Fruit fly (Drosophila melanogaster) whole organism, embryonic: ENCODE measurements around the gene CG16734.

ENCODE experiments used
- B-H2 ChIP-seq: fragments of 200-800 bp; sonication (Bioruptor generic); optimal IDR thresholded peaks from 2 replicates; lab custom pipeline; 2018; ENCODE audit warnings: missing biosample characterization, mild to moderate bottlenecking, missing genetic modification characterization
- CG11456 ChIP-seq: fragments of 200-800 bp; sonication (Bioruptor generic); IDR thresholded peaks from 3 replicates; pipeline ENCODE4 v1.3.6; 2022; ENCODE audit warnings: missing biosample characterization, missing genetic modification characterization
- CG13894 ChIP-seq: fragments of 200-800 bp; sonication (Bioruptor generic); optimal IDR thresholded peaks from 3 replicates; lab custom pipeline; 2018; ENCODE audit warnings: missing biosample characterization, mild to moderate bottlenecking, missing genetic modification characterization, moderate library complexity
- CG14667 ChIP-seq: fragments of 200-800 bp; sonication (Bioruptor generic); IDR thresholded peaks from 2 replicates; pipeline ENCODE4 v1.3.6; 2022; ENCODE audit warnings: missing biosample characterization, missing genetic modification characterization
- CG15073 ChIP-seq: fragments of 200-800 bp; sonication (Bioruptor generic); optimal IDR thresholded peaks from 2 replicates; lab custom pipeline; 2016; ENCODE audit warnings: missing biosample characterization, missing genetic modification characterization
- CG1529 ChIP-seq: fragments of 200-800 bp; sonication (Bioruptor generic); optimal IDR thresholded peaks from 3 replicates; lab custom pipeline; 2018; ENCODE audit warnings: missing biosample characterization, missing genetic modification characterization
- CG15514 ChIP-seq: fragments of 200-800 bp; sonication (Bioruptor generic); optimal IDR thresholded peaks from 3 replicates; lab custom pipeline; 2017; ENCODE audit warnings: missing biosample characterization, missing genetic modification characterization, mild to moderate bottlenecking, moderate library complexity, missing genetic modification reagents
- CG15601 ChIP-seq: fragments of 200-800 bp; sonication (Bioruptor generic); optimal IDR thresholded peaks from 3 replicates; lab custom pipeline; 2019; ENCODE audit warnings: missing biosample characterization, mild to moderate bottlenecking, missing genetic modification characterization, moderate library complexity
- CG16813 ChIP-seq: fragments of 200-800 bp; sonication (Bioruptor generic); IDR thresholded peaks from 3 replicates; pipeline ENCODE4 v1.3.6; 2022; ENCODE audit warnings: missing biosample characterization, missing genetic modification characterization; ENCODE audit not compliant: partially characterized antibody
- CG17829 ChIP-seq: fragments of 200-800 bp; optimal IDR thresholded peaks from 2 replicates; lab custom pipeline; 2019; ENCODE audit warnings: missing biosample characterization, mild to moderate bottlenecking, missing genetic modification characterization, moderate library complexity
- CG18262 ChIP-seq: fragments of 200-800 bp; optimal IDR thresholded peaks from 3 replicates; lab custom pipeline; 2019; ENCODE audit warnings: missing biosample characterization, mild to moderate bottlenecking, missing genetic modification characterization, moderate library complexity
- CG1832 ChIP-seq: fragments of 200-800 bp; sonication (Bioruptor generic); optimal IDR thresholded peaks from 2 replicates; lab custom pipeline; 2017; ENCODE audit warnings: missing biosample characterization, mild to moderate bottlenecking, missing genetic modification characterization, inconsistent platforms
- CG18476 ChIP-seq: fragments of 200-800 bp; sonication (Bioruptor generic); optimal IDR thresholded peaks from 2 replicates; lab custom pipeline; 2016; ENCODE audit warnings: missing biosample characterization, mild to moderate bottlenecking, missing genetic modification characterization
- CG18619 ChIP-seq: fragments of 200-800 bp; sonication (Bioruptor generic); optimal IDR thresholded peaks from 3 replicates; lab custom pipeline; 2017; ENCODE audit warnings: missing biosample characterization, mild to moderate bottlenecking, missing genetic modification characterization
- CG30431 ChIP-seq: fragments of 200-800 bp; sonication (Bioruptor generic); optimal IDR thresholded peaks from 2 replicates; lab custom pipeline; 2017; ENCODE audit warnings: missing biosample characterization, missing genetic modification characterization
- CG32767 ChIP-seq: fragments of 200-800 bp; sonication (Bioruptor generic); IDR thresholded peaks from 2 replicates; pipeline ENCODE4 v1.3.6; 2022; ENCODE audit warnings: missing biosample characterization, missing genetic modification characterization
- CG3281 ChIP-seq: fragments of 200-800 bp; sonication (Bioruptor generic); optimal IDR thresholded peaks from 3 replicates; lab custom pipeline; 2017; ENCODE audit warnings: missing biosample characterization, mild to moderate bottlenecking, missing genetic modification characterization
- CG33213 ChIP-seq: fragments of 200-800 bp; sonication (Bioruptor generic); optimal IDR thresholded peaks from 3 replicates; lab custom pipeline; 2016; ENCODE audit warnings: missing biosample characterization, missing genetic modification characterization
- CG34422 ChIP-seq: fragments of 200-800 bp; sonication (Bioruptor generic); IDR thresholded peaks from 3 replicates; pipeline ENCODE4 v1.3.6; 2022; ENCODE audit warnings: missing biosample characterization, missing genetic modification characterization
- CG3726 ChIP-seq: fragments of 200-800 bp; sonication (Bioruptor generic); IDR thresholded peaks from 3 replicates; pipeline ENCODE4, ENCODE4 v1.3.6; 2022; ENCODE audit warnings: missing biosample characterization, missing genetic modification characterization
- CG3995 ChIP-seq: fragments of 200-800 bp; sonication (Bioruptor generic); optimal IDR thresholded peaks from 3 replicates; lab custom pipeline; 2016; ENCODE audit warnings: missing biosample characterization, missing genetic modification characterization
- CG6272 ChIP-seq: fragments of 200-800 bp; sonication (Bioruptor generic); IDR thresholded peaks from 2 replicates; pipeline ENCODE4 v1.3.6; 2022; ENCODE audit warnings: missing biosample characterization, missing genetic modification characterization
- CG6765 ChIP-seq: fragments of 200-800 bp; sonication (Bioruptor generic); optimal IDR thresholded peaks from 3 replicates; lab custom pipeline; 2017; ENCODE audit warnings: missing biosample characterization, mild to moderate bottlenecking, missing genetic modification characterization
- CG8089 ChIP-seq: fragments of 200-800 bp; sonication (Bioruptor generic); optimal IDR thresholded peaks from 3 replicates; lab custom pipeline; 2016; ENCODE audit warnings: missing biosample characterization, missing genetic modification characterization
- CG9932 ChIP-seq: fragments of 200-800 bp; sonication (Bioruptor generic); IDR thresholded peaks from 2 replicates; pipeline ENCODE4 v1.3.6; 2022; ENCODE audit warnings: missing biosample characterization, missing genetic modification characterization
- CoRest ChIP-seq: fragments of 200-800 bp; sonication (Bioruptor generic); optimal IDR thresholded peaks from 3 replicates; lab custom pipeline; 2018; ENCODE audit warnings: missing biosample characterization, mild to moderate bottlenecking, missing genetic modification characterization, moderate library complexity
- Deaf1 ChIP-seq: fragments of 200-800 bp; optimal IDR thresholded peaks from 3 replicates; lab custom pipeline; 2019; ENCODE audit warnings: missing biosample characterization, mild to moderate bottlenecking, missing genetic modification characterization, moderate library complexity
- Dek ChIP-seq: fragments of 200-800 bp; sonication (Bioruptor generic); optimal IDR thresholded peaks from 3 replicates; lab custom pipeline; 2019; ENCODE audit warnings: missing biosample characterization, mild to moderate bottlenecking, missing genetic modification characterization, moderate library complexity
- E2f2 ChIP-seq: fragments of 200-800 bp; sonication (Bioruptor generic); IDR thresholded peaks from 2 replicates; pipeline ENCODE4 v1.3.6; 2022; ENCODE audit warnings: missing biosample characterization, missing genetic modification characterization
- Gug ChIP-seq: fragments of 200-800 bp; sonication (Bioruptor generic); IDR thresholded peaks from 4 replicates; pipeline ENCODE4 v1.3.6; 2022; ENCODE audit warnings: missing biosample characterization, missing genetic modification characterization
- H15 ChIP-seq: fragments of 200-800 bp; sonication (Bioruptor generic); IDR thresholded peaks from 3 replicates; pipeline ENCODE4 v1.3.6; 2022; ENCODE audit warnings: missing biosample characterization, missing genetic modification characterization
- Nf-YA ChIP-seq: fragments of 200-800 bp; sonication (Bioruptor generic); IDR thresholded peaks from 2 replicates; pipeline ENCODE4 v1.3.6; 2022; ENCODE audit warnings: missing biosample characterization, missing genetic modification characterization
- Ssrp ChIP-seq: fragments of 200-800 bp; sonication (Bioruptor generic); optimal IDR thresholded peaks from 2 replicates; lab custom pipeline; 2018; ENCODE audit warnings: missing biosample characterization, mild to moderate bottlenecking, missing genetic modification characterization, moderate library complexity
- Stat92E ChIP-seq, 3 experiments: fragments of >200 bp in 2 of 3; fragments of 200-800 bp in 1 of 3; sonication (Bioruptor generic) in 1 of 3; optimal IDR thresholded peaks; 2 replicates each; lab custom pipeline; 2017 to 2019; ENCODE audit warnings: missing biosample characterization in 3 of 3, missing genetic modification characterization in 3 of 3, mild to moderate bottlenecking in 1 of 3, moderate library complexity in 1 of 3
- Xrp1 ChIP-seq: fragments of 200-800 bp; sonication (Bioruptor generic); IDR thresholded peaks from 2 replicates; pipeline ENCODE4 v1.3.6; 2022; ENCODE audit warnings: missing biosample characterization, missing genetic modification characterization
- ase ChIP-seq: fragments of 200-800 bp; sonication (Bioruptor generic); IDR thresholded peaks from 3 replicates; pipeline ENCODE4 v1.3.6; 2022; ENCODE audit warnings: missing biosample characterization, missing genetic modification characterization
- bsh ChIP-seq, 2 experiments: fragments of 200-800 bp; sonication (Bioruptor generic); optimal IDR thresholded peaks; 2 replicates each; lab custom pipeline; 2017 to 2018; ENCODE audit warnings: mild to moderate bottlenecking in 2 of 2, missing biosample characterization in 2 of 2, missing genetic modification characterization in 2 of 2, moderate library complexity in 1 of 2
- crol ChIP-seq: fragments of 200-800 bp; sonication (Bioruptor generic); IDR thresholded peaks from 2 replicates; pipeline ENCODE4 v1.3.6; 2022; ENCODE audit warnings: missing biosample characterization, missing genetic modification characterization
- da ChIP-seq: fragments of 200-800 bp; sonication (Bioruptor generic); optimal IDR thresholded peaks from 2 replicates; lab custom pipeline; 2016; ENCODE audit warnings: missing biosample characterization, missing genetic modification characterization
- gce ChIP-seq: fragments of 200-800 bp; sonication (Bioruptor generic); IDR thresholded peaks from 3 replicates; pipeline ENCODE4 v1.3.6; 2022; ENCODE audit warnings: missing biosample characterization, missing genetic modification characterization
- gcm ChIP-seq: fragments of 200-800 bp; sonication (Bioruptor generic); optimal IDR thresholded peaks from 2 replicates; lab custom pipeline; 2019; ENCODE audit warnings: missing biosample characterization, mild to moderate bottlenecking, missing genetic modification characterization, moderate library complexity
- grn ChIP-seq: fragments of 200-800 bp; sonication (Bioruptor generic); optimal IDR thresholded peaks from 3 replicates; lab custom pipeline; 2017; ENCODE audit warnings: missing biosample characterization, missing genetic modification characterization
- kni ChIP-seq: fragments of 200-800 bp; sonication (Bioruptor generic); optimal IDR thresholded peaks from 3 replicates; lab custom pipeline; 2017; ENCODE audit warnings: mild to moderate bottlenecking, missing biosample characterization, missing genetic modification reagents, missing genetic modification characterization
- mld ChIP-seq: fragments of 200-800 bp; sonication (Bioruptor generic); IDR thresholded peaks from 3 replicates; pipeline ENCODE4 v1.3.6; 2022; ENCODE audit warnings: missing biosample characterization, missing genetic modification characterization; ENCODE audit not compliant: partially characterized antibody
- pfk ChIP-seq: fragments of 200-800 bp; sonication (Bioruptor generic); optimal IDR thresholded peaks from 2 replicates; lab custom pipeline; 2018; ENCODE audit warnings: missing biosample characterization, mild to moderate bottlenecking, missing genetic modification characterization, moderate library complexity
- scrt ChIP-seq: fragments of 200-800 bp; sonication (Bioruptor generic); optimal IDR thresholded peaks from 2 replicates; lab custom pipeline; 2018; ENCODE audit warnings: missing biosample characterization, mild to moderate bottlenecking, missing genetic modification characterization, moderate library complexity
- sens-2 ChIP-seq: fragments of 200-800 bp; sonication (Bioruptor generic); IDR thresholded peaks from 2 replicates; pipeline ENCODE4 v1.3.6; 2022; ENCODE audit warnings: missing biosample characterization, missing genetic modification characterization
- shn ChIP-seq: fragments of 200-800 bp; sonication (Bioruptor generic); optimal IDR thresholded peaks from 3 replicates; lab custom pipeline; 2016; ENCODE audit warnings: missing biosample characterization, missing genetic modification characterization
- slou ChIP-seq: fragments of 200-800 bp; sonication (Bioruptor generic); optimal IDR thresholded peaks from 3 replicates; lab custom pipeline; 2016; ENCODE audit warnings: missing biosample characterization, missing genetic modification characterization
- stwl ChIP-seq: fragments of 200-800 bp; sonication (Bioruptor generic); optimal IDR thresholded peaks from 3 replicates; lab custom pipeline; 2018; ENCODE audit warnings: missing biosample characterization, mild to moderate bottlenecking, missing genetic modification characterization, moderate library complexity
- unc-4 ChIP-seq: fragments of 200-800 bp; sonication (Bioruptor generic); IDR thresholded peaks from 2 replicates; pipeline ENCODE4 v1.3.6; 2022; ENCODE audit warnings: missing biosample characterization, missing genetic modification characterization; ENCODE audit not compliant: partially characterized antibody

The CG16734 gene

DNA sequence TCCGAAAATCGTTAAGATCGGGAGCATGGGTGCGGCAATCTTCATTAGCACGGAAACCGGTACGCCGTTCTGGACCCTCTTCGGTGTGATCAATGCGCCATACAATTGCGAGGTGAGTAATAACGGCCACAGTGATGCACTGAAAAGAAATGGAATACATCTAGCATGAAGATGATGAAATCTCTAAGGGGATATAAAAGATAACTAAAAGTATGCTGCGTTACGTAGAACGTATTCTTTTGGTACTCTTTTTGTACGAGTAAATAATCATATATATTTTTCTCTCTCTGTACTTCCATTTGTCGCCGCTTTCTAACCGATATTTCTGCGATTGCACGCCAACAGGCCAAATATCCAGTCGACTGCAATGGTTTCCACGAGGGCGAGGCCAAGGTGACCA, 4.0 kb upstream of the CG16734 start (continued):
- no peak for TF ChIP-seq CG6272 (GFP tag; lab: Robert Waterston, UW)
- no peak for TF ChIP-seq sens-2 (GFP tag; lab: Robert Waterston, UW)
- TF ChIP-seq slou (GFP tag; lab: Kevin White, UChicago), result no peak
- TF ChIP-seq CG13894 (tag; lab: Kevin White, UChicago), result no peak
- TF ChIP-seq CG34422 (GFP tag; lab: Robert Waterston, UW), result no peak
- TF ChIP-seq CG18619, result no peak
- 0 out of 2 replicates have a peak, but pooled peaks have one; percentile 17 for TF ChIP-seq CG32767 (GFP tag; lab: Robert Waterston, UW)
- no peak for TF ChIP-seq crol (GFP tag; lab: Robert Waterston, UW)
- TF ChIP-seq CG8089 (GFP tag; lab: Kevin White, UChicago), result no peak
- TF ChIP-seq CG17829 (tag; lab: Kevin White, UChicago), result peak; percentile 39
- no peak for TF ChIP-seq CG11456
- no peak for TF ChIP-seq CG14667 (GFP tag; lab: Robert Waterston, UW)
- peak; percentile 66 for TF ChIP-seq Xrp1 (GFP tag; lab: Robert Waterston, UW)
- TF ChIP-seq CG16813 (GFP tag; lab: Robert Waterston, UW), result no peak
- no peak for TF ChIP-seq Stat92E (GFP tag; optimal IDR thresholded peaks at IDR 0.05; lab: Kevin White, UChicago)
- no peak for TF ChIP-seq ase (GFP tag; lab: Robert Waterston, UW)
- no peak for TF ChIP-seq stwl (tag; lab: Kevin White, UChicago)
- TF ChIP-seq CG30431 (GFP tag; lab: Kevin White, UChicago), result peak; percentile 35
- TF ChIP-seq CG18476 (GFP tag; lab: Kevin White, UChicago), result no peak
- TF ChIP-seq Dek, result no peak
- no peak for TF ChIP-seq CG15601 (tag; lab: Kevin White, UChicago)
- no peak for TF ChIP-seq scrt (GFP tag; lab: Kevin White, UChicago)
- TF ChIP-seq B-H2 (GFP tag; lab: Kevin White, UChicago), result no peak
- TF ChIP-seq kni (GFP tag; lab: Kevin White, UChicago), result no peak
- no peak for TF ChIP-seq CG15073
- TF ChIP-seq CG15514 (GFP tag; lab: Kevin White, UChicago), result no peak
- TF ChIP-seq pfk (GFP tag; lab: Kevin White, UChicago), result no peak
- no peak for TF ChIP-seq H15 (GFP tag; lab: Robert Waterston, UW)
- no peak for TF ChIP-seq shn (GFP tag; lab: Kevin White, UChicago)
- TF ChIP-seq E2f2 (GFP tag; lab: Robert Waterston, UW), result 0 out of 2 replicates have a peak, but pooled peaks have one; percentile 21
- peak; percentile 34 for TF ChIP-seq CG18262 (tag; lab: Kevin White, UChicago)
- no peak for TF ChIP-seq CG3726 (GFP tag; lab: Robert Waterston, UW)
- TF ChIP-seq gcm (GFP tag; lab: Kevin White, UChicago), result no peak
- no peak for TF ChIP-seq CoRest (tag; lab: Kevin White, UChicago)
- TF ChIP-seq CG3995 (GFP tag; lab: Kevin White, UChicago), result no peak
- no peak for TF ChIP-seq Deaf1 (tag; lab: Kevin White, UChicago)
- TF ChIP-seq CG1832 (GFP tag; lab: Kevin White, UChicago), result no peak
- no peak for TF ChIP-seq grn (GFP tag; lab: Kevin White, UChicago)
- peak; percentile 34; the same call in 1 of the 2 replicates for TF ChIP-seq Nf-YA (GFP tag; lab: Robert Waterston, UW)
- TF ChIP-seq da (GFP tag; lab: Kevin White, UChicago), result no peak
- TF ChIP-seq mld (GFP tag; lab: Robert Waterston, UW), result no peak
- TF ChIP-seq gce (GFP tag; lab: Robert Waterston, UW), result peak; percentile 36; the same call in 1 of the 3 replicates
- TF ChIP-seq CG6765 (GFP tag; lab: Kevin White, UChicago), result no peak
- TF ChIP-seq CG9932 (GFP tag; lab: Robert Waterston, UW), result no peak
- TF ChIP-seq CG1529 (GFP tag; lab: Kevin White, UChicago), result no peak
- TF ChIP-seq Gug, result no peak
- TF ChIP-seq CG33213 (GFP tag; lab: Kevin White, UChicago), result no peak
- peak; percentile 53 to 56 for TF ChIP-seq bsh (GFP tag; optimal IDR thresholded peaks at IDR 0.05; lab: Kevin White, UChicago)
- no peak for TF ChIP-seq unc-4 (GFP tag; lab: Robert Waterston, UW)
- TF ChIP-seq Ssrp, result peak; percentile 42
- TF ChIP-seq CG3281 (GFP tag; lab: Kevin White, UChicago), result no peak
